Worm (Caenorhabditis elegans): ENCODE data around the gene bckd-1A.

The bckd-1A gene

ce11 chrIII:12977559-12977958 lies 5.3 kb upstream of the bckd-1A start, which contains the start of gene ZK1010.2 (continued):
- TF ChIP-seq lin-26 (GFP tag; IDR thresholded peaks at IDR 0.05) (no peak), tbp1 (GFP tag; optimal IDR thresholded peaks at IDR 0.05) (no peak), pbrm-1 (GFP tag; IDR thresholded peaks at IDR 0.05) (peak; percentile 33; the same call in 1 of the 2 replicates), ceh-27 (GFP tag; optimal IDR thresholded peaks at IDR 0.05) (no peak), sptf-2 (GFP tag; optimal IDR thresholded peaks at IDR 0.05) (no peak), bed-2 (GFP tag; IDR thresholded peaks at IDR 0.05) (no peak), mxl-1 (tag; optimal IDR thresholded peaks at IDR 0.05) (no peak), fkh-3 (tag; optimal IDR thresholded peaks at IDR 0.05) (no peak), F39B2.1 (GFP tag; IDR thresholded peaks at IDR 0.05) (no peak), akir-1 (GFP tag; optimal IDR thresholded peaks at IDR 0.05) (no peak), F10E7.11 (tag; optimal IDR thresholded peaks at IDR 0.05) (no peak), lag-1 (GFP tag; IDR thresholded peaks at IDR 0.05) (no peak), madf-3 (GFP tag; IDR thresholded peaks at IDR 0.05) (peak; percentile 71; the same call in 1 of the 2 replicates), efl-1 (GFP tag; optimal IDR thresholded peaks at IDR 0.05) (no peak), C17E4.6 (GFP tag; IDR thresholded peaks at IDR 0.05) (peak; percentile 6; the same call in 1 of the 2 replicates), xnd-1 (tag; optimal IDR thresholded peaks at IDR 0.05) (peak; percentile 40), B0261.1 (tag; optimal IDR thresholded peaks at IDR 0.05) (no peak), lin-40 (tag; optimal IDR thresholded peaks at IDR 0.05) (no peak), Y95B8A.8 (GFP tag; IDR thresholded peaks at IDR 0.05) (peak; percentile 45; the same call in 1 of the 2 replicates), F22D6.2 (tag; optimal IDR thresholded peaks at IDR 0.05) (no peak), unc-62 (GFP tag; optimal IDR thresholded peaks at IDR 0.05) (no peak), attf-5 (GFP tag; optimal IDR thresholded peaks at IDR 0.05) (no peak), hlh-12 (tag; optimal IDR thresholded peaks at IDR 0.05) (no peak), tlf-1 (GFP tag; optimal IDR thresholded peaks at IDR 0.05) (peak; percentile 24), ceh-100 (GFP tag; IDR thresholded peaks at IDR 0.05) (peak; percentile 63; the same call in 1 of the 2 replicates), C06A6.2 (GFP tag; conservative IDR thresholded peaks at IDR 0.05) (no peak), repo-1 (tag; optimal IDR thresholded peaks at IDR 0.05) (no peak), rec-8 (tag; optimal IDR thresholded peaks at IDR 0.05) (no peak), Y53F4B.3 (GFP tag; IDR thresholded peaks at IDR 0.05) (no peak), ztf-18 (tag; optimal IDR thresholded peaks at IDR 0.05) (no peak), snpc-4 (GFP tag; optimal IDR thresholded peaks at IDR 0.05) (no peak), snpc-4 (tag; optimal IDR thresholded peaks at IDR 0.05) (no peak), F55B11.4 (tag; optimal IDR thresholded peaks at IDR 0.05; ENCODE audit: borderline replicate concordance, insufficient read depth) (no peak), snpc-1.1 (tag; optimal IDR thresholded peaks at IDR 0.05; ENCODE audit: insufficient read depth) (no peak), hmg-20 (GFP tag; IDR thresholded peaks at IDR 0.05) (no peak), F23B12.7 (tag; optimal IDR thresholded peaks at IDR 0.05; ENCODE audit: insufficient read depth) (no peak), T26A5.8 (tag; optimal IDR thresholded peaks at IDR 0.05) (no peak), nhr-179 (tag; optimal IDR thresholded peaks at IDR 0.05) (no peak), hrde-1 (tag; optimal IDR thresholded peaks at IDR 0.05; ENCODE audit: borderline replicate concordance) (peak; percentile 40), Y67H2A.10 (GFP tag; conservative IDR thresholded peaks at IDR 0.05) (no peak), aptf-3 (GFP tag; IDR thresholded peaks at IDR 0.05) (no peak), mcd-1 (GFP tag; IDR thresholded peaks at IDR 0.05) (peak; percentile 71), mes-4 (tag; optimal IDR thresholded peaks at IDR 0.05) (peak; percentile 11), egl-44 (GFP tag; IDR thresholded peaks at IDR 0.05) (0 out of 2 replicates have a peak, but pooled peaks have one; percentile 48), B0035.1 (tag; optimal IDR thresholded peaks at IDR 0.05) (no peak), hsf-1 (GFP tag; IDR thresholded peaks at IDR 0.05) (peak; percentile 71), nfya-1 (tag; optimal IDR thresholded peaks at IDR 0.05; ENCODE audit: borderline replicate concordance, insufficient read depth) (no peak), snpc-1.3 (tag; optimal IDR thresholded peaks at IDR 0.05; ENCODE audit: insufficient read depth) (no peak)

Data from whole organism, young adult.